Fruit fly (Drosophila melanogaster): ENCODE data around the gene GIIIspla2.

- TF ChIP-seq usp (GFP tag; optimal IDR thresholded peaks at IDR 0.05): no peak
- no peak for TF ChIP-seq pan (optimal IDR thresholded peaks at IDR 0.05)
- TF ChIP-seq CG8478 (optimal IDR thresholded peaks at IDR 0.05): no peak
These were observed 11.8 kb upstream of the GIIIspla2 start, which contains the start of the genes alpha-PheRS and CG2129 for dm6 chrX:8145501-8146157.
